Worm (Caenorhabditis elegans): ENCODE data around the gene Y22D7AL.10.

DNA sequence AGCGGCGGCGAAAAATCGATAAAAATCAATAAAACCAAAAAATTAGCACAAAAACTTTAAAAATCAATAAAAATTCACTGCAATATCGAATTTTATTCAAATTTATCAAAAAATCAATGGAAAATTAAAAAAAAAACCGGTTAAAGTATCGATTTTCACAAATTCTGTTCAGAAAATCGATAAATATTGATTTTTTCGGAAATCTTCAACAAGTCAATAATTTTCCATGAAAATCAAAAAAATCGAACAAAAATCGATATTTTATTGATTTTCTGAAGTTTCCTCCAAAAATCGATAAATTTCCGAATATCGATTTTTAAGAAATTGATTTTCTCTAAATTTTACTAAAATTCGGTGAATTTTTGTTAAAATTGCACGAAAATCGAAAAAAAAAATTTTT lies 40.2 kb downstream of the Y22D7AL.10 start:
- no peak for TF ChIP-seq ceh-82 (tag; optimal IDR thresholded peaks at IDR 0.05)
- TF ChIP-seq fkh-4 (tag; optimal IDR thresholded peaks at IDR 0.05; ENCODE audit: borderline replicate concordance), result no peak
- TF ChIP-seq pax-3 (tag; optimal IDR thresholded peaks at IDR 0.05), result no peak
- no peak for TF ChIP-seq hpl-2 (GFP tag; optimal IDR thresholded peaks at IDR 0.05)
- no peak for TF ChIP-seq mdl-1 (tag; optimal IDR thresholded peaks at IDR 0.05)
- TF ChIP-seq lin-35 (GFP tag; optimal IDR thresholded peaks at IDR 0.05), result no peak
- TF ChIP-seq mab-9 (GFP tag; IDR thresholded peaks at IDR 0.05), result no peak
